Worm (Caenorhabditis elegans) whole organism, midembryonic: Measurements from ENCODE around the gene F21C10.5.
A peak's percentile ranks its signal among the peaks of the same experiment; 100 is the strongest.

ENCODE experiments used
- T22C8.4 ChIP-seq: fragments of 200-800 bp; sonication (Bioruptor generic); IDR thresholded peaks from 2 replicates; pipeline ENCODE4 v1.3.6; 2022; ENCODE audit warnings: missing genetic modification characterization, missing compliant biosample characterization
- cog-1 ChIP-seq: sonication (generic microtip); optimal IDR thresholded peaks from 2 replicates; lab custom pipeline; 2016; ENCODE audit warnings: missing genetic modification characterization, missing compliant biosample characterization
- flt-1 ChIP-seq: fragments of 200-800 bp; sonication (Bioruptor generic); IDR thresholded peaks from 2 replicates; pipeline ENCODE4 v1.3.6; 2022; ENCODE audit warnings: missing genetic modification characterization, missing compliant biosample characterization
- klf-2 ChIP-seq: fragments of 200-800 bp; sonication (Bioruptor generic); conservative IDR thresholded peaks from 2 replicates; pipeline ENCODE4 v1.3.6; 2022; ENCODE audit warnings: missing genetic modification reagents, missing genetic modification characterization, missing compliant biosample characterization
- med-1 ChIP-seq: sonication (generic microtip); optimal IDR thresholded peaks from 2 replicates; lab custom pipeline; 2017; ENCODE audit warnings: missing genetic modification characterization, mild to moderate bottlenecking, missing compliant biosample characterization, antibody characterized with exemption, missing genetic modification reagents; ENCODE audit not compliant: insufficient read depth
- ref-1 ChIP-seq: fragments of 200-800 bp; sonication (Bioruptor generic); conservative IDR thresholded peaks from 2 replicates; pipeline ENCODE4 v1.3.6; 2022; ENCODE audit warnings: missing genetic modification reagents, missing genetic modification characterization, missing compliant biosample characterization
- tab-1 ChIP-seq: fragments of 200-800 bp; sonication (Bioruptor generic); IDR thresholded peaks from 2 replicates; pipeline ENCODE4 v1.3.6; 2022; ENCODE audit warnings: missing genetic modification characterization, missing compliant biosample characterization
- ztf-23 ChIP-seq: fragments of 200-800 bp; sonication (Bioruptor generic); IDR thresholded peaks from 2 replicates; pipeline ENCODE4 v1.3.6; 2022; ENCODE audit warnings: missing genetic modification reagents, missing genetic modification characterization, missing compliant biosample characterization
- ztf-29 ChIP-seq: fragments of 200-800 bp; sonication (Bioruptor generic); IDR thresholded peaks from 2 replicates; pipeline ENCODE4 v1.3.6; 2022; ENCODE audit warnings: missing genetic modification reagents, missing genetic modification characterization, missing compliant biosample characterization

The F21C10.5 gene

DNA sequence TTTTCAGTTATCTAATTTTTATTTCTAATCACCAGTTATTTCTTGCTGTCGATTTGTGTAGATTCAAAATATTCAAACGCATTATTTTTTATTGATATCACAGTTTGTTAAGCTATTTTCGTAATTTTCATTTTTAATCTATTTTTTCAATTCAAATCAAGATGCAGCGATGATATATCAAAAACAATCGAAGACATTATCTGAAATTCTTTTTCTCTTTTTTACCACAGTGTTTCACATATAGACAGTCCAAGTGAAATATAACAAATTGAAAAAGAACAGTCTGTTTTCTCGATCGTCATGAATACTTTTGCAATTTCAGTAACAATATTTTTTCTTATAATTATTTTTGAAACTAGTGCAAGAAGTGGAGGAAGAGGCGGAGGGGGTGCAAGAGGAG, at the start of gene F21C10.5:
TSS of gene F21C10.5 (plus strand) at position 301 of the 400 bp plus-strand sequence.
- TF ChIP-seq ztf-29 (GFP tag; lab: Robert Waterston, UW) = no peak
- TF ChIP-seq ztf-23 = no peak
- no peak for TF ChIP-seq tab-1
- TF ChIP-seq klf-2 = no peak
- no peak for TF ChIP-seq ref-1 (GFP tag; lab: Robert Waterston, UW)
- TF ChIP-seq flt-1 = no peak
- no peak for TF ChIP-seq cog-1
- no peak for TF ChIP-seq T22C8.4 (GFP tag; lab: Robert Waterston, UW)
- TF ChIP-seq med-1 (GFP tag; lab: Kevin White, UChicago) = no peak

DNA sequence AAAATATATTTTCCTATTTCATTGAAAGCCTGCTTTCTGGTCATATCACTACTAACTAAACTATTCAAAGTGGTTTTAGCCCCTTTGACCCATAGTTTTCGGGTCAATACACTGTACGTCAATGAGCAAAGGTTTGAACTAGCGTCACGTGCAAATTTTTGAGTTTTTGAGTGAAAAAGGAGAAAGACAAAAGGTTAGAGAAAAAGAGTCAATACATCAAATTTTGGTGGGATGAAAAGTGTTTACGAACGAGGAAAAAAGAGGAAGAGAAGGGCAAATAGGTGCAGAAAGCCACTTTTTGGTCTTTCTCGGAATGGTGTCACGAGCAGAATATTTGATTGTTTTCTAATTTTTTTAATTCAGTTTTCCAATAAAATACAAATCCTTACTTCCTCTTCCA, 49.6 kb upstream of the F21C10.5 start:
- TF ChIP-seq tab-1 (no peak), ztf-23 (no peak), ztf-29 (GFP tag; lab: Robert Waterston, UW) (no peak), klf-2 (no peak), T22C8.4 (GFP tag; lab: Robert Waterston, UW) (no peak)

DNA sequence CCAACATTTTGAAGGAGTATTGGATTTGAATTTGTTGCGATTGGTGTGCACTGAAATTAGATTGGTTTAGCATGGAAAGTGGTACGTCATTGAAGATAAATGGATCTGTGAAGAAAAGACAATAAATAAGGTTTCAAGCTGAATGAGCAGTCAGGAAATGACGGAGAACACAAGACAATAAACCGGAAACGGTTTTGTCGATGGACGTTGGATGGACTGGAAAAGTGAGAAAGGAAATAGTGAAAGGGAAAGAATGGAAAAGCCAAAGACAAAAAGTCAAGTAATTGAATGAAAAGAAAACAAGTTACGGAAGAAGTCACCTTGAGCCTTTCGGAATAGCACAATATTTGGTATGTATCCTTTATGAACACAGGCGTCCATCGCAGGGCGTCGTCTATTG, 49.2 kb upstream of the F21C10.5 start, which contains the start of gene T27E4.7:
TSS of gene T27E4.7 (minus strand) at position 50 of the 400 bp plus-strand sequence.
- no peak for TF ChIP-seq ztf-29 (GFP tag; lab: Robert Waterston, UW)
- no peak for TF ChIP-seq cog-1

DNA sequence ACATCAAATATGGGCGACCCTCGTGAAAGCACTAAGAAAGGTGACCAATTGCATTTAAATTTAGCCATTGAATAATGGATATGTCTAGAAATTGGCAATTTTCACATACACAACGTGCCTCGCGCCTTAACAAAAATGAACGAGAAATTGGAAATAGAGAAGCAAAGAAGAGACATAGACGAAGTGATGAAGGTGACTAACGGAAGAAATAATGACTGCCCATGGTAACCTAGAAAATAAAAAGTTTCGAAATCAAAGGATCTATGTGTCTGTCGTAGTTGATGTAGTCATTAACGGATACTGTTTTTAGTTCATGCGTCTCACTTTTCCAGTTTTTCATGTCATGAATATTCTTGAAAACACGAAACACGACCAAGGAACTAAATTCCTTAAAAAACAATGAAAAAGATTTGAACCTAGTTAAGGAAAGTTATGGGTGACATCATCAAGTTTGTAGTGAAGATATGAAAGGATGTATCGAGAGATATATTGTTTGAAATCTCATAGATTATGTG, 47.3 kb upstream of the F21C10.5 start:
- TF ChIP-seq med-1 (GFP tag; lab: Kevin White, UChicago) (no peak), flt-1 (no peak), ztf-29 (GFP tag; lab: Robert Waterston, UW) (no peak), T22C8.4 (GFP tag; lab: Robert Waterston, UW) (no peak), klf-2 (no peak), ztf-23 (no peak), cog-1 (no peak), tab-1 (no peak), ref-1 (GFP tag; lab: Robert Waterston, UW) (no peak)

DNA sequence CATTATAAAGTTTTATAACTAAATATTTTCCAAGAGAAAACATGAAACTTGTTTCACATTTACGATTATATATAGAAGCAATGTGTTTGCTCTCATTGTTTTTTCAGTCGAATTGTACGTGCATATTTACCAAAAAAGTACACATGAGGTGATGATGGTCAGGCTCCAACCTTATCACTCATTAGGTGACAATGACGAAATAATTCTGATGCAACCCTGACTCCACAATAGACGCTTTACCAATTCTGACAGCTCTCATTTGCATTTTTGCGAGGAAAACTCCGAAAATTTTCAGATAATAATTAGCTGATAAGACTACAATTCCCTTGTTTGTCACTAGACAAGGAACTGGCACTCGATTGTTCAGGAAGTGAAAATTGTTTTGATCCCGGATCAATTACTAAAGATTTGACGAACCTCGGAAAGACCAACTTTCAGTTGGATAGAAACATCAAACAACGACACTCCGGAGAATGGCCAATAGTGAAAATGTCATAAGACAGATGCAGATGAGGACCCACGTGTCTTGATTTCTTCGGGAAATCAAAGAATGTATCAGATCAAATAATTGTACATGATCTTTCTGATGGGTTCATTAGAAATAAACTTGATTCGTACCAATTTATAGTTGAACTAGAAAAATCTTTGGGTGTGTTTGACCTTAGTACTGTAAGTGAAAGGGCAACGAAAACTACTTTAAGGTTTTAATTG, 46.5 kb upstream of the F21C10.5 start:
- TF ChIP-seq flt-1 (no peak), tab-1 (no peak), ztf-23 (no peak), ref-1 (GFP tag; lab: Robert Waterston, UW) (no peak), cog-1 (no peak), T22C8.4 (GFP tag; lab: Robert Waterston, UW) (no peak), med-1 (GFP tag; lab: Kevin White, UChicago) (no peak), klf-2 (no peak), ztf-29 (GFP tag; lab: Robert Waterston, UW) (no peak)

DNA sequence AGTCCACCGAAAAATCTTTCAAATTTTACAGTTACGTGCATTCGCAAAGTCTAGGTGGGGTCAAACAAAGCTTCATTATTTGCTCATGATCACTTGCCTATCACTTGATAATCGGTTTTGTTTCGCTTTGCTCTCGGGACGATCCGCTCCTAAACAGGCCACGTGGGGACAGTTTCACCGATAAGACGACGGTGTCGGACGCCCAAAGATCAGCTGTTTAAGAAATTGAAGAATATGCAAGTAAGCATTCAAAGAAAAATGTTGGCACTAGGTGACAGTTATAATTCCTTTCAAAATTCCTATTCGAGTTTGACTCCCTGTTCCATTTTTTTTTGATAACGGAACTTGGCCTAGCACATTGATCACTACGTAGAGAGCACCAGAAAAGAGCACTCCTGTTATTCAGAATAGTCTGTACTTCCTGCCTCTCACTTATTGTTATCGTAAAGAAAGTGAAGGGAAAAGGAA, 45.4 kb upstream of the F21C10.5 start:
- TF ChIP-seq med-1 (GFP tag; lab: Kevin White, UChicago) = no peak

DNA sequence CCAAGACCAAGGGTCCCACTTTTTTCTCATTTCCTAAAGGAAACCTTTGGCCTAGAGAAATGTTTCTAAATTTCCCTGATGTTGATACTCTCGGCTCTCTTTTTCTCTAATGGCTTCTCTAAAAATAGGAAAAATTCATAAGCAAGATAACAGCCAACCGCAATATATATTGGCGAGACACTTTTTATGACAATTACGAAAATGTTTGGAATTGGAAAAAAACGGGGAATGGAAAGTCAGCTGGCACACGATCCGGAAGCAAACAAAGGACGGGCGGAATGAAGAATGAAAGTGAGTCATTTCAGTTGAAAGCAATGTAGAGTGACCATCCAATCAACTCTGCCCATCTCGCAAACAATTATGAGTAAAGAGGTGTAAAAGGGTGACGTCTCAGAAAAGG, 44.0 kb upstream of the F21C10.5 start:
- TF ChIP-seq ref-1 (GFP tag; lab: Robert Waterston, UW) = no peak

DNA sequence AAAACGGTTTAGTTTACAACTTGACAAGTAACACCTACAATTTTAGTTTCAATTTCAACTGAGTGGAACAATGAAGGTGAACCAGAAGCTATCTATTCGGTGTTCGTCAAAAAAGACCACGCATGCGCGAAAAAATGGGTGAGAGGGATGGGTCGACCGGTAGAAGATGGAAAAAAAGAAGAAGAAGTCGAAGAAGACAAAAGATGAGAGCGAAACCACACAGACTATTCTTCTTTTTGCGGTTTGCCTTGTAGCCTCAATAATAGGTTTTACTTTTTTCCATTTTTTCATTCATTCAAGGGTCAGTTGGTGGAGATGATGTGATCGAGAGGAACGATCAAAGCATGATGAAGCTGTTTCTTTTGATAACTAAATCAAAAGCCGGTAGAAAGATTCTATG, 43.1 kb upstream of the F21C10.5 start:
- TF ChIP-seq cog-1 = no peak
- no peak for TF ChIP-seq klf-2
- no peak for TF ChIP-seq ztf-23
- no peak for TF ChIP-seq flt-1
- no peak for TF ChIP-seq med-1 (GFP tag; lab: Kevin White, UChicago)
- no peak for TF ChIP-seq ztf-29 (GFP tag; lab: Robert Waterston, UW)
- no peak for TF ChIP-seq ref-1 (GFP tag; lab: Robert Waterston, UW)
- TF ChIP-seq T22C8.4 (GFP tag; lab: Robert Waterston, UW) = no peak
- no peak for TF ChIP-seq tab-1

DNA sequence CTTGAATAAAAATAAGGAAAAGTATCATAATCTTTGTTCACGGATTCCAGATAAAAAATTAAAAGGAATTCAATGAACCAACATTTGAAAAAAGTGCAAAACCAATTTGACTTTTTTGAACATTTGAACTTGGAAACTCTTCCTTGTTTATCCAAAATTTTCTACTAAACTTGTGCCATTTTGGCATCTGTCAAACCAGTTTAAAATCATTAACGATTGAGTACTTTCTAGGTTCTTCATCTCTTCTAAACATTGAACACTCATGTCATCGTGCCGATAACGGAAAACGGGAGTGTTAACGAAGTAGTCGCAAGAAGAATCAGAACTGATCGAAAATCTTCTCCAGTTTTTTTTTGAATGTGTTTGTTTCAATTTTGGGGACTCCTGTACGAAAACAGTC, 41.2 kb upstream of the F21C10.5 start:
- TF ChIP-seq T22C8.4 (GFP tag; lab: Robert Waterston, UW) (no peak), flt-1 (no peak), ztf-23 (no peak), klf-2 (no peak), cog-1 (no peak), ztf-29 (GFP tag; lab: Robert Waterston, UW) (no peak), ref-1 (GFP tag; lab: Robert Waterston, UW) (no peak), med-1 (GFP tag; lab: Kevin White, UChicago) (no peak), tab-1 (no peak)

DNA sequence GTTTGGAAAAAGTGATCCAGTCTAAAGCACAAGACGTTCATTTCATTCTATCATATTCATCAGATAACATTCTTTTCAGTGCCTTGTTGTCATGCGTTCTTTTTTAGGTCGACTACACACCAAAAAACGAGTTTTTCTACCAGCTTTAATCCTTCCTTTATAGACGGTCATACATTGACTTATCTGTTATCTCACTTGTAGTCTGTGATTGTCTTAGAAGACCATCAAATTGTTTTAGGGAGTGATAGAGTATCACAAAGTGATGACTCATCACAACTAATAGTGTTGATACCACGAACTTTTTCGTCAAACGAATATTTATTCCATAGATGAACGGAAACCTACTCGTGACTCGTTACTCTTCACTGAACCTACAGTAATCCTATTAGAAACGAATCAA, 39.6 kb upstream of the F21C10.5 start:
- TF ChIP-seq ztf-23 (no peak), cog-1 (no peak), flt-1 (no peak), tab-1 (no peak), T22C8.4 (GFP tag; lab: Robert Waterston, UW) (no peak), klf-2 (no peak), med-1 (GFP tag; lab: Kevin White, UChicago) (no peak), ref-1 (GFP tag; lab: Robert Waterston, UW) (no peak), ztf-29 (GFP tag; lab: Robert Waterston, UW) (no peak)

DNA sequence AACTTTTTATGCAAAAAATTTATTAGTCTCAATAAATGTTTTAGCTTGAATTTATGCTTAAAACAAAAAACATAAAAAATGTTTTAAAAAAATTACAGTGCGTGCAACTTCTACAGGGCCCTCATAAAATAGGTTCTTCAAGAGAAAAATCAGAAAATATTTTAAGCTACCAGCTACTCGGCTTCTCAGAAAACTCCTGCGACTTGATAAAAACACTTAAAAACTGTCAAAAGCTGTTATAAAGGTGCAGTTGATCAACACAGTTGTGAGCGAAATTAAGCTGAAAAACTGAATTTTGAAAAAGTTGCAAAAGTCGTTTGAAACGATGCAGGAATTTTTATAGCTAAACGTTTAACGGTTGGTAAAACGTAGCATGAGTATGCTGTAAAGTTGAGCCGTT, 36.7 kb upstream of the F21C10.5 start:
- TF ChIP-seq klf-2 = no peak
- no peak for TF ChIP-seq T22C8.4 (GFP tag; lab: Robert Waterston, UW)
- peak; percentile 42; the same call in 1 of the 2 replicates for TF ChIP-seq flt-1
- TF ChIP-seq tab-1 = no peak
- no peak for TF ChIP-seq ztf-29 (GFP tag; lab: Robert Waterston, UW)
- TF ChIP-seq ztf-23 = 0 out of 2 replicates have a peak, but pooled peaks have one; percentile 7
